Worm (Caenorhabditis elegans) whole organism, L1 larva: Measurements from ENCODE around the gene nlp-58.

Experiments used
- aly-2 ChIP-seq: fragments of 150-350 bp; optimal IDR thresholded peaks from 2 replicates; lab custom pipeline; 2014; ENCODE audit warnings: missing biosample characterization, missing genetic modification characterization
- elt-2 ChIP-seq: sonication (generic microtip); optimal IDR thresholded peaks from 2 replicates; lab custom pipeline; 2016; ENCODE audit warnings: missing genetic modification characterization, mild to moderate bottlenecking, inconsistent platforms, missing compliant biosample characterization, missing genetic modification reagents
- nhr-12 ChIP-seq: sonication (generic microtip); optimal IDR thresholded peaks from 2 replicates; lab custom pipeline; 2017; ENCODE audit warnings: missing biosample characterization, missing genetic modification characterization
- nhr-237 ChIP-seq: fragments of 150-350 bp; optimal IDR thresholded peaks from 2 replicates; lab custom pipeline; 2014; ENCODE audit warnings: missing biosample characterization, missing genetic modification characterization
- nhr-47 ChIP-seq: sonication (generic microtip); optimal IDR thresholded peaks from 2 replicates; lab custom pipeline; 2016; ENCODE audit warnings: mild to moderate bottlenecking, missing genetic modification characterization, moderate library complexity, missing compliant biosample characterization
- sox-4 ChIP-seq: sonication (generic microtip); optimal IDR thresholded peaks from 2 replicates; lab custom pipeline; 2016; ENCODE audit warnings: missing genetic modification characterization, missing compliant biosample characterization
- ztf-4 ChIP-seq: fragments of 150-350 bp; optimal IDR thresholded peaks from 2 replicates; lab custom pipeline; 2014; ENCODE audit warnings: missing biosample characterization, missing genetic modification characterization

- TF ChIP-seq nhr-12 (no peak), nhr-237 (tag; lab: Kevin White, UChicago) (no peak), ztf-4 (tag; lab: Kevin White, UChicago) (no peak), nhr-47 (tag; lab: Kevin White, UChicago) (peak; percentile 28), aly-2 (tag; lab: Kevin White, UChicago) (no peak), sox-4 (tag; lab: Kevin White, UChicago) (no peak), elt-2 (no peak)
Observed at ce11 chrV:9991610-9992009, 42.9 kb upstream of the nlp-58 start, which contains the start of the genes rde-1 and trpp-6.
